Worm (Caenorhabditis elegans) whole organism, L2 larva: ENCODE measurements around the gene T12G3.11.

Source experiments
- F13H6.1 ChIP-seq: sonication (generic microtip); optimal IDR thresholded peaks from 2 replicates; lab custom pipeline; 2016; ENCODE audit warnings: missing genetic modification characterization, missing compliant biosample characterization
- Y55F3AM.14 ChIP-seq: fragments of 200-800 bp; sonication (Bioruptor generic); optimal IDR thresholded peaks from 2 replicates; lab custom pipeline; 2018; ENCODE audit warnings: mild to moderate bottlenecking, missing genetic modification characterization, missing compliant biosample characterization
- ZK546.5 ChIP-seq: sonication (generic microtip); optimal IDR thresholded peaks from 2 replicates; lab custom pipeline; 2017; ENCODE audit warnings: missing biosample characterization, missing genetic modification characterization
- aly-2 ChIP-seq: fragments of 150-350 bp; optimal IDR thresholded peaks from 2 replicates; lab custom pipeline; 2014; ENCODE audit warnings: missing biosample characterization, missing genetic modification characterization
- ama-1 ChIP-seq: fragments of 150-350 bp; optimal IDR thresholded peaks from 2 replicates; lab custom pipeline; 2018; ENCODE audit warnings: inconsistent platforms
- ceh-16 ChIP-seq: fragments of 150-350 bp; optimal IDR thresholded peaks from 2 replicates; lab custom pipeline; 2014; ENCODE audit warnings: missing biosample characterization, missing genetic modification characterization
- dmd-4 ChIP-seq: sonication (generic microtip); optimal IDR thresholded peaks from 2 replicates; lab custom pipeline; 2017; ENCODE audit warnings: missing biosample characterization, missing genetic modification characterization
- egl-27 ChIP-seq: sonication (generic microtip); optimal IDR thresholded peaks from 3 replicates; lab custom pipeline; 2017; ENCODE audit warnings: missing biosample characterization, missing genetic modification reagents, missing genetic modification characterization
- elt-1 ChIP-seq: fragments of 150-350 bp; optimal IDR thresholded peaks from 2 replicates; lab custom pipeline; 2014; ENCODE audit warnings: missing biosample characterization, missing genetic modification characterization
- elt-3 ChIP-seq: sonication (generic microtip); optimal IDR thresholded peaks from 2 replicates; lab custom pipeline; 2017; ENCODE audit warnings: missing biosample characterization, missing genetic modification characterization
- fos-1 ChIP-seq: fragments of 150-350 bp; optimal IDR thresholded peaks from 2 replicates; lab custom pipeline; 2014; ENCODE audit warnings: missing biosample characterization, missing genetic modification characterization
- gmeb-1 ChIP-seq: fragments of 150-350 bp; optimal IDR thresholded peaks from 2 replicates; lab custom pipeline; 2014; ENCODE audit warnings: missing biosample characterization, missing genetic modification characterization
- lin-11 ChIP-seq: fragments of 150-350 bp; sonication (generic microtip); optimal IDR thresholded peaks from 2 replicates; lab custom pipeline; 2014; ENCODE audit warnings: missing biosample characterization, missing genetic modification characterization, inconsistent platforms, mixed read lengths
- lin-13 ChIP-seq: fragments of 150-350 bp; optimal IDR thresholded peaks from 2 replicates; lab custom pipeline; 2014; ENCODE audit warnings: missing biosample characterization, missing genetic modification reagents, missing genetic modification characterization
- lin-39 ChIP-seq: fragments of 150-350 bp; optimal IDR thresholded peaks from 2 replicates; lab custom pipeline; 2014; ENCODE audit warnings: missing biosample characterization, missing genetic modification reagents, missing genetic modification characterization
- lsy-2 ChIP-seq, 2 experiments: fragments of 150-350 bp in 1 of 2; sonication (generic microtip) in 1 of 2; optimal IDR thresholded peaks; 2 replicates each; lab custom pipeline; 2014 to 2017; ENCODE audit warnings: missing biosample characterization in 2 of 2, missing genetic modification characterization in 2 of 2
- mbf-1 ChIP-seq: sonication (generic microtip); optimal IDR thresholded peaks from 2 replicates; lab custom pipeline; 2017; ENCODE audit warnings: missing biosample characterization, missing genetic modification characterization
- nhr-12 ChIP-seq: fragments of 150-350 bp; optimal IDR thresholded peaks from 2 replicates; lab custom pipeline; 2014; ENCODE audit warnings: missing biosample characterization, missing genetic modification characterization
- nhr-129 ChIP-seq: fragments of 150-350 bp; optimal IDR thresholded peaks from 2 replicates; lab custom pipeline; 2014; ENCODE audit warnings: missing biosample characterization, missing genetic modification characterization
- nhr-21 ChIP-seq: fragments of 150-350 bp; optimal IDR thresholded peaks from 2 replicates; lab custom pipeline; 2014; ENCODE audit warnings: missing biosample characterization, missing genetic modification characterization
- nhr-23 ChIP-seq: fragments of 150-350 bp; optimal IDR thresholded peaks from 2 replicates; lab custom pipeline; 2014; ENCODE audit warnings: missing biosample characterization, missing genetic modification reagents, missing genetic modification characterization
- nhr-25 ChIP-seq: fragments of 150-350 bp; sonication (generic microtip); optimal IDR thresholded peaks from 3 replicates; lab custom pipeline; 2014; ENCODE audit warnings: missing biosample characterization, missing genetic modification characterization
- nhr-77 ChIP-seq: fragments of 150-350 bp; optimal IDR thresholded peaks from 2 replicates; lab custom pipeline; 2014; ENCODE audit warnings: missing biosample characterization, missing genetic modification characterization
- peb-1 ChIP-seq: fragments of 150-350 bp; optimal IDR thresholded peaks from 2 replicates; lab custom pipeline; 2014; ENCODE audit warnings: missing biosample characterization, missing genetic modification characterization
- sem-4 ChIP-seq: fragments of 150-350 bp; optimal IDR thresholded peaks from 2 replicates; lab custom pipeline; 2014; ENCODE audit warnings: missing biosample characterization, missing genetic modification reagents, missing genetic modification characterization
- sma-3 ChIP-seq: sonication (generic microtip); optimal IDR thresholded peaks from 2 replicates; lab custom pipeline; 2016; ENCODE audit warnings: missing genetic modification reagents, missing genetic modification characterization, missing compliant biosample characterization
- sma-9 ChIP-seq, 2 experiments: fragments of 150-350 bp in 1 of 2; sonication (generic microtip) in 1 of 2; optimal IDR thresholded peaks; 2 replicates each; lab custom pipeline; 2014 to 2016; ENCODE audit warnings: missing genetic modification characterization in 2 of 2, mild to moderate bottlenecking in 1 of 2, missing biosample characterization in 1 of 2, missing compliant biosample characterization in 1 of 2, missing genetic modification reagents in 1 of 2, moderate library complexity in 1 of 2
- snpc-4 ChIP-seq: fragments of 150-350 bp; optimal IDR thresholded peaks from 2 replicates; lab custom pipeline; 2014; ENCODE audit warnings: missing biosample characterization, missing genetic modification characterization
- ztf-11 ChIP-seq: sonication (generic microtip); optimal IDR thresholded peaks from 2 replicates; lab custom pipeline; 2017; ENCODE audit warnings: missing biosample characterization, missing genetic modification characterization

Gene T12G3.11

DNA sequence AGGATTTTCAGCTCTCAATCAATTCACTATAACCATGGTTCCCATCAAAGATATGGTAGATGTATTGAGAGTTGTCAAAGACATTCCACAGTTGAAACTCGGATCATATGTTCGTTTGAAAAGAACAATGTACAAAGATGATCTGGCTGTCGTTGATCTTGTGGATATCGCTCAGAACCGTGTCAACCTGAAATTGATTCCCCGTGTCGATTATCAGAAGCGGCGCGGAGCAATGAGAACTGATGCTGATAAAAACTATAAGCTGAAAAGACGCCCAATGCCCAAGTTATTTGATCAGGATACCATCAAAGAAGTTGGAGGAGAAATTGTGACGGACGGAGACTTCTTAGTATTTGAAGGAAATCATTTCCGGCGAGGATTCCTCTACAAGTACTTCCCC lies 22.9 kb upstream of the T12G3.11 start:
- TF ChIP-seq nhr-23 (tag; lab: Kevin White, UChicago): no peak
- TF ChIP-seq mbf-1: no peak
- TF ChIP-seq peb-1 (tag; lab: Kevin White, UChicago): no peak
- no peak for TF ChIP-seq nhr-77
- no peak for TF ChIP-seq lin-11 (tag; lab: Kevin White, UChicago)
- no peak for TF ChIP-seq lsy-2 (tag; optimal IDR thresholded peaks at IDR 0.05; lab: Kevin White, UChicago)
- TF ChIP-seq F13H6.1 (tag; lab: Kevin White, UChicago): no peak
- no peak for TF ChIP-seq dmd-4 (tag; lab: Kevin White, UChicago)
- no peak for TF ChIP-seq elt-3
- no peak for TF ChIP-seq aly-2 (tag; lab: Kevin White, UChicago)
- TF ChIP-seq nhr-12 (tag; lab: Kevin White, UChicago): no peak
- TF ChIP-seq, all 48 proteins: peak for 0

ce11 chrIV:12051049-12051792 lies 21.6 kb upstream of the T12G3.11 start, which contains the start of the genes bre-5 and spt-5:
Gene bre-5, minus strand, starts transcription at chrIV:12051215.
Gene spt-5, plus strand, starts transcription at chrIV:12051491.
- TF ChIP-seq peb-1 (tag; lab: Kevin White, UChicago) (no peak), lin-39 (tag; lab: Kevin White, UChicago) (no peak), Y55F3AM.14 (GFP tag; lab: Kevin White, UChicago) (no peak), nhr-77 (no peak), dmd-4 (tag; lab: Kevin White, UChicago) (no peak), gmeb-1 (tag; lab: Kevin White, UChicago) (peak; percentile 17), ZK546.5 (tag; lab: Kevin White, UChicago) (no peak), lsy-2 (tag; optimal IDR thresholded peaks at IDR 0.05; lab: Kevin White, UChicago) (peak in 1 of 2 experiments; percentile 61), nhr-129 (tag; lab: Kevin White, UChicago) (peak; percentile 7), ztf-11 (tag; lab: Kevin White, UChicago) (no peak), ama-1 (lab: Kevin White, UChicago) (no peak)

ce11 chrIV:12047552-12048347 lies 18.2 kb upstream of the T12G3.11 start, which contains the start of gene T12G3.4:
Gene T12G3.4, plus strand, starts transcription at chrIV:12048256.
- TF ChIP-seq nhr-129 (tag; lab: Kevin White, UChicago) (peak; percentile 2), fos-1 (tag; lab: Kevin White, UChicago) (peak; percentile 1), elt-3 (no peak), gmeb-1 (tag; lab: Kevin White, UChicago) (no peak), ceh-16 (tag; lab: Kevin White, UChicago) (no peak), nhr-77 (no peak), ZK546.5 (tag; lab: Kevin White, UChicago) (no peak)

- TF ChIP-seq gmeb-1 (tag; lab: Kevin White, UChicago): peak; percentile 25
- peak; percentile 65 for TF ChIP-seq fos-1 (tag; lab: Kevin White, UChicago)
- no peak for TF ChIP-seq elt-3
- no peak for TF ChIP-seq ZK546.5 (tag; lab: Kevin White, UChicago)
- peak; percentile 64 for TF ChIP-seq nhr-129 (tag; lab: Kevin White, UChicago)
- peak; percentile 44 for TF ChIP-seq sma-3 (GFP tag; lab: Kevin White, UChicago)
- no peak for TF ChIP-seq lin-13
- TF ChIP-seq snpc-4: no peak
- TF ChIP-seq lin-39 (tag; lab: Kevin White, UChicago): no peak
- TF ChIP-seq lsy-2 (tag; optimal IDR thresholded peaks at IDR 0.05; lab: Kevin White, UChicago): peak in 1 of 2 experiments; percentile 16
- TF ChIP-seq egl-27 (tag; lab: Kevin White, UChicago): no peak
- peak; percentile 49 for TF ChIP-seq sma-9 (GFP tag; optimal IDR thresholded peaks at IDR 0.05; lab: Kevin White, UChicago)
- TF ChIP-seq sma-9 (tag; optimal IDR thresholded peaks at IDR 0.05; lab: Kevin White, UChicago): no peak
- peak; percentile 23 for TF ChIP-seq nhr-21
- TF ChIP-seq elt-1 (tag; lab: Kevin White, UChicago): no peak
- TF ChIP-seq nhr-25 (tag; lab: Kevin White, UChicago): peak; percentile 30
- peak; percentile 23 for TF ChIP-seq F13H6.1 (tag; lab: Kevin White, UChicago)
- TF ChIP-seq sem-4 (tag; lab: Kevin White, UChicago): no peak
Measured at ce11 chrIV:12046524-12047203, 17.1 kb upstream of the T12G3.11 start, which contains the start of gene T12G3.2. Gene T12G3.2, minus strand, starts transcription at chrIV:12046967.
